Fruit fly (Drosophila melanogaster) whole organism, adult: Measurements from ENCODE around the gene dlt.

Experiments
- CG11617 ChIP-seq: fragments of 200-800 bp; sonication (Bioruptor generic); optimal IDR thresholded peaks from 2 replicates; lab custom pipeline; 2017; ENCODE audit warnings: mild to moderate bottlenecking, missing biosample characterization, missing genetic modification reagents, missing genetic modification characterization
- CG12768 ChIP-seq: fragments of 200-800 bp; sonication (Bioruptor generic); optimal IDR thresholded peaks from 2 replicates; lab custom pipeline; 2017; ENCODE audit warnings: missing biosample characterization, missing genetic modification characterization, mild to moderate bottlenecking, moderate library complexity, missing genetic modification reagents
- CG14711 ChIP-seq: fragments of 200-800 bp; sonication (Bioruptor generic); optimal IDR thresholded peaks from 2 replicates; lab custom pipeline; 2018; ENCODE audit warnings: missing biosample characterization, mild to moderate bottlenecking, missing genetic modification characterization, moderate library complexity
- CG1620 ChIP-seq: fragments of 200-800 bp; sonication (Bioruptor generic); optimal IDR thresholded peaks from 2 replicates; lab custom pipeline; 2016; ENCODE audit warnings: missing biosample characterization, missing genetic modification characterization
- CG33017 ChIP-seq: fragments of 200-800 bp; sonication (Bioruptor generic); optimal IDR thresholded peaks from 2 replicates; lab custom pipeline; 2018; ENCODE audit warnings: missing biosample characterization, mild to moderate bottlenecking, missing genetic modification characterization, moderate library complexity
- CG5204 ChIP-seq: fragments of 200-800 bp; sonication (Bioruptor generic); optimal IDR thresholded peaks from 2 replicates; lab custom pipeline; 2016; ENCODE audit warnings: missing biosample characterization, missing genetic modification characterization
- CG7045 ChIP-seq: fragments of 200-800 bp; sonication (Bioruptor generic); optimal IDR thresholded peaks from 2 replicates; lab custom pipeline; 2017; ENCODE audit warnings: missing biosample characterization, mild to moderate bottlenecking, missing genetic modification characterization
- CG7101 ChIP-seq: fragments of 200-800 bp; sonication (Bioruptor generic); optimal IDR thresholded peaks from 2 replicates; lab custom pipeline; 2018; ENCODE audit warnings: missing biosample characterization, mild to moderate bottlenecking, missing genetic modification characterization, moderate library complexity
- Clk ChIP-seq: fragments of 200-800 bp; sonication (Bioruptor generic); optimal IDR thresholded peaks from 2 replicates; lab custom pipeline; 2017; ENCODE audit warnings: missing biosample characterization, missing genetic modification characterization
- Crg-1 ChIP-seq: fragments of 200-800 bp; sonication (Bioruptor generic); optimal IDR thresholded peaks from 2 replicates; lab custom pipeline; 2016; ENCODE audit warnings: missing biosample characterization, missing genetic modification characterization
- Hr96 ChIP-seq: fragments of 200-800 bp; sonication (Bioruptor generic); optimal IDR thresholded peaks from 2 replicates; lab custom pipeline; 2016; ENCODE audit warnings: missing biosample characterization, missing genetic modification characterization
- Mnt ChIP-seq: fragments of 200-800 bp; sonication (Bioruptor generic); optimal IDR thresholded peaks from 2 replicates; lab custom pipeline; 2016; ENCODE audit warnings: missing biosample characterization, mild to moderate bottlenecking, missing genetic modification characterization
- bab1 ChIP-seq: fragments of 200-800 bp; sonication (Bioruptor generic); optimal IDR thresholded peaks from 3 replicates; lab custom pipeline; 2019; ENCODE audit warnings: missing biosample characterization, mild to moderate bottlenecking, missing genetic modification characterization, moderate library complexity
- cic ChIP-seq: fragments of 200-800 bp; sonication (Bioruptor generic); optimal IDR thresholded peaks from 2 replicates; lab custom pipeline; 2017; ENCODE audit warnings: missing biosample characterization, mild to moderate bottlenecking, missing genetic modification characterization, moderate library complexity
- cnc ChIP-seq, 2 experiments: fragments of >200 bp; optimal IDR thresholded peaks; 2 replicates each; lab custom pipeline; 2017
- kay ChIP-seq: fragments of 200-800 bp; sonication (Bioruptor generic); peaks from one replicate; lab custom pipeline; 2016; ENCODE audit warnings: missing biosample characterization, missing genetic modification characterization, borderline replicate concordance
- ovo ChIP-seq: fragments of 200-800 bp; sonication (Bioruptor generic); optimal IDR thresholded peaks from 2 replicates; lab custom pipeline; 2016; ENCODE audit warnings: missing biosample characterization, missing genetic modification characterization
- pad ChIP-seq: fragments of 200-800 bp; sonication (Bioruptor generic); optimal IDR thresholded peaks from 3 replicates; lab custom pipeline; 2017; ENCODE audit warnings: missing biosample characterization, missing genetic modification characterization, mild to moderate bottlenecking, moderate library complexity, missing genetic modification reagents
- tj ChIP-seq: fragments of 200-800 bp; sonication (Bioruptor generic); optimal IDR thresholded peaks from 3 replicates; lab custom pipeline; 2017; ENCODE audit warnings: missing biosample characterization, mild to moderate bottlenecking, missing genetic modification characterization, moderate library complexity
- toe ChIP-seq: fragments of 200-800 bp; sonication (Bioruptor generic); optimal IDR thresholded peaks from 2 replicates; lab custom pipeline; 2016; ENCODE audit warnings: missing biosample characterization, missing genetic modification characterization

Gene dlt

dm6 chr3L:1745432-1745831 is 49.7 kb downstream of the dlt start:
- TF ChIP-seq Crg-1 (GFP tag; lab: Kevin White, UChicago), result no peak
- TF ChIP-seq Clk (GFP tag; lab: Kevin White, UChicago), result no peak
- TF ChIP-seq cnc (optimal IDR thresholded peaks at IDR 0.05; lab: Kevin White, UChicago), result no peak
- no peak for TF ChIP-seq CG33017 (tag; lab: Kevin White, UChicago)
- peak; percentile 22 for TF ChIP-seq cic (GFP tag; lab: Kevin White, UChicago)

- TF ChIP-seq cnc (optimal IDR thresholded peaks at IDR 0.05; lab: Kevin White, UChicago) (no peak), CG12768 (GFP tag; lab: Kevin White, UChicago) (no peak), CG7101 (tag; lab: Kevin White, UChicago) (no peak), ovo (GFP tag; lab: Kevin White, UChicago) (no peak), toe (no peak), Clk (GFP tag; lab: Kevin White, UChicago) (no peak), bab1 (no peak), CG7045 (peak; percentile 3), CG1620 (GFP tag; lab: Kevin White, UChicago) (no peak), tj (GFP tag; lab: Kevin White, UChicago) (no peak), cic (GFP tag; lab: Kevin White, UChicago) (peak; percentile 64), CG14711 (tag; lab: Kevin White, UChicago) (no peak), CG33017 (tag; lab: Kevin White, UChicago) (no peak), Hr96 (GFP tag; lab: Kevin White, UChicago) (no peak), kay (GFP tag; lab: Kevin White, UChicago) (peak; percentile 50), CG11617 (no peak), pad (GFP tag; lab: Kevin White, UChicago) (no peak)
These were observed 52.5 kb downstream of the dlt start for dm6 chr3L:1742552-1743097.

dm6 chr3L:1741655-1742551 is 53.2 kb downstream of the dlt start:
- peak; percentile 1 for TF ChIP-seq pad (GFP tag; lab: Kevin White, UChicago)
- TF ChIP-seq Crg-1 (GFP tag; lab: Kevin White, UChicago), result no peak
- TF ChIP-seq cnc (optimal IDR thresholded peaks at IDR 0.05; lab: Kevin White, UChicago), result no peak
- TF ChIP-seq CG1620 (GFP tag; lab: Kevin White, UChicago), result no peak
- TF ChIP-seq CG5204, result peak; percentile 2
- TF ChIP-seq CG7101 (tag; lab: Kevin White, UChicago), result no peak
- peak; percentile 12 for TF ChIP-seq tj (GFP tag; lab: Kevin White, UChicago)
- TF ChIP-seq toe, result no peak
- peak; percentile 27 for TF ChIP-seq CG12768 (GFP tag; lab: Kevin White, UChicago)
- TF ChIP-seq cic (GFP tag; lab: Kevin White, UChicago), result peak; percentile 66
- TF ChIP-seq bab1, result no peak
- TF ChIP-seq Hr96 (GFP tag; lab: Kevin White, UChicago), result no peak
- TF ChIP-seq CG33017 (tag; lab: Kevin White, UChicago), result no peak
- no peak for TF ChIP-seq CG7045
- TF ChIP-seq ovo (GFP tag; lab: Kevin White, UChicago), result no peak
- no peak for TF ChIP-seq CG11617
- TF ChIP-seq CG14711 (tag; lab: Kevin White, UChicago), result no peak
- no peak for TF ChIP-seq Clk (GFP tag; lab: Kevin White, UChicago)
- TF ChIP-seq kay (GFP tag; lab: Kevin White, UChicago), result no peak
- peak; percentile 23 for TF ChIP-seq Mnt

- peak; percentile 12 for TF ChIP-seq CG5204
- peak; percentile 8 for TF ChIP-seq toe
- no peak for TF ChIP-seq Clk (GFP tag; lab: Kevin White, UChicago)
These were observed 54.0 kb downstream of the dlt start for dm6 chr3L:1741107-1741506.

dm6 chr3L:1740129-1740975 is 54.8 kb downstream of the dlt start:
- TF ChIP-seq ovo (GFP tag; lab: Kevin White, UChicago), result no peak
- peak; percentile 15 for TF ChIP-seq CG5204
- TF ChIP-seq CG11617, result no peak
- TF ChIP-seq CG1620 (GFP tag; lab: Kevin White, UChicago), result no peak
- no peak for TF ChIP-seq kay (GFP tag; lab: Kevin White, UChicago)
- no peak for TF ChIP-seq pad (GFP tag; lab: Kevin White, UChicago)
- peak; percentile 33 for TF ChIP-seq tj (GFP tag; lab: Kevin White, UChicago)
- peak; percentile 16 for TF ChIP-seq bab1
- no peak for TF ChIP-seq cnc (optimal IDR thresholded peaks at IDR 0.05; lab: Kevin White, UChicago)
- TF ChIP-seq CG12768 (GFP tag; lab: Kevin White, UChicago), result no peak
- TF ChIP-seq Clk (GFP tag; lab: Kevin White, UChicago), result no peak
- no peak for TF ChIP-seq Mnt
- TF ChIP-seq toe, result no peak
- no peak for TF ChIP-seq cic (GFP tag; lab: Kevin White, UChicago)
- peak; percentile 25 for TF ChIP-seq Crg-1 (GFP tag; lab: Kevin White, UChicago)
- no peak for TF ChIP-seq CG7101 (tag; lab: Kevin White, UChicago)
- TF ChIP-seq CG7045, result no peak
- TF ChIP-seq Hr96 (GFP tag; lab: Kevin White, UChicago), result peak; percentile 7
- TF ChIP-seq CG14711 (tag; lab: Kevin White, UChicago), result no peak
- TF ChIP-seq CG33017 (tag; lab: Kevin White, UChicago), result peak; percentile 44
